Fruit fly (Drosophila melanogaster): Measurements from ENCODE around the gene CG33658.
A peak's percentile ranks its signal among the peaks of the same experiment; 100 is the strongest.

- TF ChIP-seq EcR (GFP tag; optimal IDR thresholded peaks at IDR 0.05) (peak; percentile 2), fd96Ca (GFP tag; IDR thresholded peaks at IDR 0.05) (no peak), CG8301 (tag; optimal IDR thresholded peaks at IDR 0.05) (no peak)
These were observed 29.6 kb upstream of the CG33658 start, which contains the start of gene CycB3 for dm6 chr3R:24870389-24871048.

Data from whole organism, pupa.